Worm (Caenorhabditis elegans): Measurements from ENCODE around the gene str-136.

str-136 gene

DNA sequence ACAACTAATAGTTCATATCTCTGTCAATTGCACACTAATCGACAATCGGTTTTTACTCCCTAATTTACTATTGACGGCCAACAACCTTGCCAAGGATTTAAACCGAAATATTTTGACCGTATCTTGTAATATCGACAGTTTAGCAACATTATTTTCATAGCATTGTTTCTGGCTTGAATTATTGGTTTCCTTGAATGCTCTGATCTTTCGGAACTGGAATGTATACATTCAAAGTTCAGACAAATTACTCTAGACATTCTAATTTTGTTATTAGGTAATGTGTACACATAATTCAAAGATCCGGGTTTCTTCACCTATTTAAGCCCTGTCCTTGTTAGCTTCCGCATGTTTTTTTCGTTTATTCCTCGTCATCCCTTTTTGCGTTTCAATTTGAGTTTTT, 14.8 kb downstream of the str-136 start, which contains the start of gene C16D9.9:
C16D9.9 (plus strand) TSS at position 301 of the 400 bp plus-strand sequence.
- TF ChIP-seq W03F9.2 (tag; optimal IDR thresholded peaks at IDR 0.05) = no peak
- no peak for TF ChIP-seq dao-5 (tag; optimal IDR thresholded peaks at IDR 0.05)
- no peak for TF ChIP-seq him-1 (tag; optimal IDR thresholded peaks at IDR 0.05)

DNA sequence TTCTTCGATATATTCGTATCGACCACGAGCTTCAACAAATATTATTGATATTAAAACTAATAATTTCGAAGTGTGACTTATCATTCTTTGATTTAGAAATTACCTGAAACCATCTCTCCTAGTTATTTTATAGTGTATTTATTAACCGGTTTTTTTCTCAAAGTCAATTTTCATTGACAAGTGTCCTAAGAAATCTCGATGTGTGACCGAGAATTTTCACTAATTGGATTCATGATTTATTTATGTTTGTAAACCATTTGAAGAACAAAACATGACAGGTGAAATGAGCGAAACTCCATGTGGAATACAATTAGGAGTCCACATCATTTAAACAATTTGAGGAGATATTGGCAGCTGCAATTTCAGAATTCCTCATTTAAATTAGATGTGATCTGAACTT, 15.3 kb downstream of the str-136 start, which contains the start of gene C16D9.8:
C16D9.8 (minus strand) TSS at position 101 of the 400 bp plus-strand sequence.
- no peak for TF ChIP-seq him-1 (tag; optimal IDR thresholded peaks at IDR 0.05)
- TF ChIP-seq dao-5 (tag; optimal IDR thresholded peaks at IDR 0.05) = no peak
- TF ChIP-seq W03F9.2 (tag; optimal IDR thresholded peaks at IDR 0.05) = no peak

DNA sequence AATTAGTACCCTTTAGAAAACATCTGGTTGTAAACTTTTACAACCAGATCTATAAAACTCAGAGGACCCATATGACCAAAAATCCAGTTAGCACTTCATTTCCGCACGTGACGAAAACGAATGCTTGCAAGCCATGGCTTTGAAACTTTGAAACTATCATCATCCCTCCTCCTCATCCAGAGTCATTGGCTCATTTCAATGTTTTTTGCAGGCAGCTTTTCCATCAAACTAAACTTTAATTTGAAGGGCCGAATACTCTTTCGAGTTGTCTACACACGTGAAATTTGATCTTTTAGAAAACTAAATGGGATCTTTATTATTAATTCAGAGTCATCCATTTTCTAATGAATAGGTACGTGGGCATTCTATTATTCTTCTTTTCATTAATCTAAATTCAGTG, 16.5 kb downstream of the str-136 start:
- no peak for TF ChIP-seq dao-5 (tag; optimal IDR thresholded peaks at IDR 0.05)
- no peak for TF ChIP-seq him-1 (tag; optimal IDR thresholded peaks at IDR 0.05)
- no peak for TF ChIP-seq W03F9.2 (tag; optimal IDR thresholded peaks at IDR 0.05)

DNA sequence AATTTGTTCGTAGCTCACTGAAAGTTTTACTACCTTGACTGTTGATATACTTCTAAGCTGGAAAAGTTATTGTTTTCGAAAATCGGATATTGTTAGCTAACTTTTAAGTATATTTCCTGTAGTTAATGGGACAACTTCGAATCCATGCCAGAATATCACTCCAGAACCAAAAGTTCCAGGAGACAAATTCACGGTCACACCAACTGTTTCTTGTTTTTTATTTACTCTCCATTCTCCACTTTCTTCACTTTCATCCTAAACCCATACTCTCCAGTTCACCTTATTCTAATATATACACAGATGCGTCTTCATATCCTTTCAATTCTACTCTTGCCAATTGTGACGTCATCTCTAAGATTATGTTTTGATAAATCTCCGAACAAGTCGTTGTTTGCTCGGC, 19.7 kb downstream of the str-136 start, which contains the start of gene C16D9.1:
C16D9.1 (plus strand) TSS at position 301 of the 400 bp plus-strand sequence.
- TF ChIP-seq W03F9.2 (tag; optimal IDR thresholded peaks at IDR 0.05) (no peak), dao-5 (tag; optimal IDR thresholded peaks at IDR 0.05) (no peak), him-1 (tag; optimal IDR thresholded peaks at IDR 0.05) (no peak)

DNA sequence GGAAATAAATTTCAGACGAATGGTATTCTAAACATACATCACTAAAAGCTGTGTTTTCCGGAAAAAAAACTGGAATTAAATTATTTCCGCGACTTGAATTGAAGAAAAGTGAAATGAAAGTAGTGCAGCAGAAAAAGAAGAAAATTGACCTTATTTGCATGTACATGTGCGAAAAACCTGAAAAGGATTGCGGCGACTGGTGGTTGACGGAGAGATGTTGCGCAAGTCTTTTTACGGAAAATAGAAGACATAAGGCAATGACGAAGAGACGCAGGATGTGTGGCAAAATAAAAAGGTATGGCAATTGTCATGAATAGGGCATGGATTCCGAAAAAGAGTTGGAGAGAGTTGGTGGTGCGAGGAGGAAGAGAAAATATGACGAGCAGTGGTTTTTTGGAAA, 23.8 kb downstream of the str-136 start:
- no peak for TF ChIP-seq him-1 (tag; optimal IDR thresholded peaks at IDR 0.05)
- TF ChIP-seq dao-5 (tag; optimal IDR thresholded peaks at IDR 0.05) = no peak
- no peak for TF ChIP-seq W03F9.2 (tag; optimal IDR thresholded peaks at IDR 0.05)

DNA sequence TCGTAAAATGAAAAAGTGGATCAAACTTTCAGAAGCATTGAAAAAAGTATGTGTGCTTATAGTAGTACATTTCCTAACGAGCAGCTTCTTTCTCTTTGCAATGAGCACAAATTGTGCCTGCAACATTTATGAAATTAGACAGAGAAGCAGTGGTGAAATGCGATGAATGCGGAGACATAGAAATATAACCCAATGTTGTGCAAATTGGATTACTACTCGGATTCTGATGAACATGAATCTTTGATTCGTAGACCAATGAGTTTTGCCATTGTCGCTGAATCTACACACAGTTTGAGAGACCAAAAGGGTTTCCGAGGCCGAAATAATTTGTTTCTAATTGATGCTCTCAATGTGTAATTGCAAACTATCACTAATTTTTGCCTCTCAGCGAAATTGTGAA, 24.8 kb downstream of the str-136 start:
- TF ChIP-seq dao-5 (tag; optimal IDR thresholded peaks at IDR 0.05) (no peak), W03F9.2 (tag; optimal IDR thresholded peaks at IDR 0.05) (no peak), him-1 (tag; optimal IDR thresholded peaks at IDR 0.05) (no peak)

DNA sequence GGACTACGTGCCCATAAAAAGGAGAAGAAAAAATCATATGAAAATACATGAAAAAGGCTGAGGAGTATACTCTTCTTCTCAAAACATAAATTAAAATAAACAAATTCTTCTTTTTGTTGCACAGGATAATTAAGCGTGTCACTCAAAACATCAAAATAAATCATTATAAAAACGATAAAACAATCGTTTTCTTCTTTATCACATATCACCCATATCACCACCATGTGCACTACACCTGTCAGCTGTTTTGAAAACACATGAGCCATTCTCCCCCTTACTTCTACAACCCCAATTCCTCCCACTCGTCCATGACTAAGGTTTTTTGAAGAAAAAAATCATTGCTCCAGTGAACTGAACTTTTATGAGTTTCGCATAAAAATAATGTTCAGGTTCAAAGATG, 26.2 kb downstream of the str-136 start:
- TF ChIP-seq him-1 (tag; optimal IDR thresholded peaks at IDR 0.05) (no peak), dao-5 (tag; optimal IDR thresholded peaks at IDR 0.05) (no peak), W03F9.2 (tag; optimal IDR thresholded peaks at IDR 0.05) (no peak)

DNA sequence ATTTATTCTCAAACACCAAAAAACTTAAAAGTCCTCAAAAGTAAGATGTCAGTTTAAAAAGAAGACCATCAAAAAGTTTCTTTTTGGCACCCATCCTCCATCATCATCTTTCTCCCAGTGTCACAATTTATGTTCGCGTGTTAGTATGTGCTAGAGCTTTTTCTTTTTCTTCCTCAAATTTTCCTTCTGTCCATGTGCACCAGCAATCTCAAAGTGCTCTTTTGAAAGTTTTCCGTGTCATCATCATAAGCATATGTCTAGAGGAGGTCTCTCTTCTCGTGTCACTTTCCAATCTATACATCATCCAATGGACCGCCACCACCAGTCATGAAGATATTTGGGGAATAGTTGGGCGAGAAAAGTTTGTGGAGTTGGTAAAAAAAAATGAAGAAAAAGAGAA, 27.7 kb downstream of the str-136 start:
- TF ChIP-seq W03F9.2 (tag; optimal IDR thresholded peaks at IDR 0.05) (no peak), him-1 (tag; optimal IDR thresholded peaks at IDR 0.05) (no peak), dao-5 (tag; optimal IDR thresholded peaks at IDR 0.05) (no peak)

DNA sequence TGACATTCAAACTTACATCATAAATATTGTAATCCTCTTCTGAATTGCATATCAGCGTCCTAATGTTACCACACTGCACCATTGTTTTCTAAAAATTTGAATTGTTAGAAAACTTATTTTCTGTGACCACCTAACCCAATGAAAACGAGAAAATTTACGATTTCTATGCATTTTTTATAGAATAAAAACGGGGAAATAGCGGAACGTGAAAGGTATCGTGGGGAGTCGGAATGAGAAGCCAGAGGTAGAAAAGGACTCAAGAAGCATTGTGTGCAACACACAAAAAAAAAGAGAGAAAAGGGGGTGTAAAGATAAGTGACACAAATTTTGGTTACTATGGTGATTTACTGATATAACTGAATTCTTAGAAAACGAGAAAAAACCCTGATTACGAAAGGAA, 28.5 kb downstream of the str-136 start, which contains the start of gene C16D9.6:
C16D9.6 (minus strand) TSS at position 101 of the 400 bp plus-strand sequence.
- TF ChIP-seq him-1 (tag; optimal IDR thresholded peaks at IDR 0.05) = no peak
- no peak for TF ChIP-seq W03F9.2 (tag; optimal IDR thresholded peaks at IDR 0.05)
- no peak for TF ChIP-seq dao-5 (tag; optimal IDR thresholded peaks at IDR 0.05)

DNA sequence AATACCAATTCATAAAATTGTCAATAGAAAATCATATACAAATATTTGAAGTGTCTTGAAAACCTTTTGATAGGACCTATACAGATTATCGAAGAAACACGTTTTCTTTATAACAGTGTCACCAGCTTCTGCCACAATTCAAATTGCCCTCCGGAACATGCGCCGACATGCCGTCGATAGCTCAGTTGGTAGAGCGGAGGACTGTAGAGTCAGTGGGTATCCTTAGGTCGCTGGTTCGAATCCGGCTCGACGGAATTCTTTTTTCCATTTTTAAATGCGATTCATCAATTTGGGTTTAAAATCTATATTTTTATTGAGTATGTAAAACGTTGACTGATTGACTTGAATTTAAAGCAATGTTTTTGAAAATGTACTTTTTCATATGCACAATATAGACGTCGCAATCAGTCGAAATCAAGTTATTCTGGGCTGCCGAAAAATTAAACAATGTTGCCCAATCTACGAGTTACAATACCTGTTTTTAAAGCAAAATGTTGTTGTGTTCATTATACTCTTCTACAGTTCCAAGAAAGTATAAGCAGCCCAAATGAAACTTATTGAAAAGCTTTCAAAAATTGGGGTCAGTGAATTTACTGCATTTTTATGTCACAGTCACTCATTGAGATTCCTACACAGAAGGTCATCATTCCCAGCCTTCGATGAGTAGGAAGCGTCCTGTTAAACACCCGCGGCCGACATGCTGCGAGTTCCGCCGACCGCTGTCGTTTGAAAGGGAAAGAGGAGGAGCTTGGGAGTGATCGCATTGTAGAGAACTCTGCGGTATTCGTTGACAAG, 31.2 kb downstream of the str-136 start:
- TF ChIP-seq dao-5 (tag; optimal IDR thresholded peaks at IDR 0.05) (no peak), W03F9.2 (tag; optimal IDR thresholded peaks at IDR 0.05) (peak; percentile 47)

DNA sequence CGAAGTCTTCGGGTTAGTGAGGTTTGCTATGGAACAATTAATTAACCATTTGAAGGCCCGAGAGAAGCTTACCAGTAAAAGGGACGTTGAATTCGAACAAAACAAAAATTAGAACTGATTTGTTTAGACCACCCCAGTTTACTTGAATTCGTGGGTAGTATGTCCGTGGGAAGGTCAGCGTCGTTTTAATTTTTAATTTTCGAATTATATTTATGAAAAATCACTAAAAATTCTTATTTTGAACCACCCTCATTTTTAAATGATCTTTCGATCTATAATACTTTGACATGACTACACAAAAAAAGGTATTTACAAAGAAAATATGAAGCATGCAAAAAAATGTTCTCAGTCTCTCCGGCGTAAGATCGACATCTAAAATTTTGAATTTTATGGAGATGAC, 33.3 kb downstream of the str-136 start, which contains the start of gene C16D9.5:
C16D9.5 (minus strand) TSS at position 101 of the 400 bp plus-strand sequence.
- TF ChIP-seq him-1 (tag; optimal IDR thresholded peaks at IDR 0.05) = no peak
- no peak for TF ChIP-seq W03F9.2 (tag; optimal IDR thresholded peaks at IDR 0.05)
- TF ChIP-seq dao-5 (tag; optimal IDR thresholded peaks at IDR 0.05) = no peak

DNA sequence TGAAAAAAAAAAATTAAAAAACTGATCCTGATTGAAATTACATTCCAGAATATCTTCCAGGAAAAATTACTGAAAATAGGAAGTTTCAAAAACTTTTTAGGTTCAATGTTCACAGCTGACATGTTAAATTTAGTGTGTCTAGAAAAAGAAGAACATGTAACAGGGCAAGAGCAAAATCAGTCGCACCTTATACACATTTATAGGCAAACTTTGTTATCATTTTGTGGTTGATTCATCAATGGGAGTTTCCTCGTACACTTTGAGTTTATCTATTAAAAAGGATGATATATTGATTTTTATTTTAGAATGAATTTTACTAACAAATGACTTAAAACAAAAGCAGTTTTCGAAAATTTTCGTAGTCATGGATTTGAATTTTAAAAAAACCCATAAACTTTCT, 35.5 kb downstream of the str-136 start:
- TF ChIP-seq dao-5 (tag; optimal IDR thresholded peaks at IDR 0.05) (no peak), W03F9.2 (tag; optimal IDR thresholded peaks at IDR 0.05) (no peak), him-1 (tag; optimal IDR thresholded peaks at IDR 0.05) (no peak)

DNA sequence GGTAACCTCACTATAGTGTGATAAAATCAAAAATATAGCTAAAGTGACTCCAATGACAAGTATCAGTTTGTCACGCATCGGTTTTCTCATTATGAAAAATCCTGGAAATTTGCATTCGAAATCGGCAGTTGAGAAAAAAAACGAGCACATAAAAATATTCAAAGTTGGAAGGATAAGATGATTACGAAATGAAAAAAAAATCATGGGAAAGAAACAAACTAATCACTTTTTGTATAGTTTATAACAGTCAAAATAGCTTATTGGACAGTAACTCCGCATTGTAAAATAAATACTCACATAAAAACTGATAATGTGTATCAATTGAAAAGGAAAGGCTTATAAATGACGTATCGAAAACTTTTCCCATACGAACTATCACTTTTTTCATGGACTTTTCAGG, 35.9 kb downstream of the str-136 start, which contains the start of gene C16D9.4:
C16D9.4 (minus strand) TSS at position 101 of the 400 bp plus-strand sequence.
- TF ChIP-seq him-1 (tag; optimal IDR thresholded peaks at IDR 0.05) (no peak), W03F9.2 (tag; optimal IDR thresholded peaks at IDR 0.05) (no peak), dao-5 (tag; optimal IDR thresholded peaks at IDR 0.05) (no peak)

DNA sequence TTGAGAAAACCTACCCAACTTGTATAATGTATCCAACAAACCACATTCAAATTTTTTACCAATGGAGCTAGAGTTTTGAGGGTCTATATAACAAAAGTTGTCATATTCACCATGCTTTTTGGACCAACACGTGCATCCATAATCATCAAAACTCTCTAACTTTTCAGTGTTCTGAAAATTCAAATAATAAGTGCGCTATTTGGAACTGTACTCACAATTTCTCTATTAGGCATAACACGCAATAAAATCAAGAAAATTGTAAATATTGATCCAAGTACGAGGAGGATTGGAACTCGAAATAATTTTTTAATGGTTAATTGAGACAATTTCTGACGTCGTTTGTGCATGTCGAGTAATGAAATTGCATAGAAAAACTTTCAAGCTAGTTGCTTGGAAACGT, 38.8 kb downstream of the str-136 start, which contains the start of gene C16D9.3:
C16D9.3 (minus strand) TSS at position 101 of the 400 bp plus-strand sequence.
- TF ChIP-seq W03F9.2 (tag; optimal IDR thresholded peaks at IDR 0.05) (no peak), dao-5 (tag; optimal IDR thresholded peaks at IDR 0.05) (no peak), him-1 (tag; optimal IDR thresholded peaks at IDR 0.05) (no peak)

Measured in whole organism, L4/young adult.